8 worm cellular contexts compared by ENCODE assay signal in the genomic region with DNA sequence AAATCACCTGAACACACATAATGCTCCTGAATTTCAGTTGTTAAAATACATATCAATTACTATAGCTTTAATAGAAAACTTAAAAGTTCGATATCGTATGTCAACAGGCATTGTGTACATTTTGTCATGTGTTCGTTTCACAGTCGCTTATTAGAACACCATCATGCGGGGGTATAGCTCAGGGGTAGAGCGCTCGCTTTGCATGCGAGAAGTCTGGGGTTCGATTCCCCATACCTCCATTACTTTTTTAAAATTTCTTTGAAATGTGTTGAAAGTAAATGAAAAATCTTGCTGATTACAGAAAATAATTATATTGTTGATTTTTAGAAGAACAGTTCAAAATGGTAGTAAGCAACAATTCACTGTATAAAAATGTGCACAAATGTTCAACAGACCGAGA.
A peak's percentile ranks its signal among the peaks of the same experiment; 100 is the strongest.
TF ChIP-seq lines count a peak whose summit lies in the region.

No protein-coding gene starts in this region.

TF ChIP-seq in whole organism, L2 larva, 48 proteins besides CTCF, POLR2A, EP300 and RAD21:
- TF ChIP-seq crh-2 (tag; optimal IDR thresholded peaks at IDR 0.05; lab: Kevin White, UChicago) (peak; percentile 32), unc-55 (GFP tag; optimal IDR thresholded peaks at IDR 0.05; lab: Kevin White, UChicago) (no peak), blmp-1 (tag; optimal IDR thresholded peaks at IDR 0.05; lab: Kevin White, UChicago; ENCODE audit: insufficient read depth) (no peak), fos-1 (tag; optimal IDR thresholded peaks at IDR 0.05; lab: Kevin White, UChicago) (peak; percentile 45), nhr-11 (tag; optimal IDR thresholded peaks at IDR 0.05; lab: Kevin White, UChicago) (peak; percentile 30), sma-3 (GFP tag; optimal IDR thresholded peaks at IDR 0.05; lab: Kevin White, UChicago) (peak; percentile 48), ceh-82 (tag; optimal IDR thresholded peaks at IDR 0.05; lab: Kevin White, UChicago) (no peak), sma-9 (GFP tag; optimal IDR thresholded peaks at IDR 0.05; lab: Kevin White, UChicago) (peak; percentile 37), sma-9 (tag; optimal IDR thresholded peaks at IDR 0.05; lab: Kevin White, UChicago) (no peak), nhr-21 (tag; optimal IDR thresholded peaks at IDR 0.05; lab: Kevin White, UChicago) (peak; percentile 8)

TF ChIP-seq in whole organism, L3 larva, 47 proteins besides CTCF, POLR2A, EP300 and RAD21 (continues in another document):
- TF ChIP-seq aly-2 (tag; optimal IDR thresholded peaks at IDR 0.05; lab: Kevin White, UChicago) (no peak), pha-4 (tag; optimal IDR thresholded peaks at IDR 0.05; lab: Kevin White, UChicago) (no peak), ztf-11 (tag; optimal IDR thresholded peaks at IDR 0.05; lab: Kevin White, UChicago) (no peak), R02D3.7 (tag; optimal IDR thresholded peaks at IDR 0.05; lab: Kevin White, UChicago) (no peak), mdl-1 (tag; optimal IDR thresholded peaks at IDR 0.05; lab: Kevin White, UChicago) (no peak), jun-1 (tag; optimal IDR thresholded peaks at IDR 0.05; lab: Kevin White, UChicago) (no peak), mml-1 (tag; optimal IDR thresholded peaks at IDR 0.05; lab: Kevin White, UChicago) (no peak), unc-39 (tag; optimal IDR thresholded peaks at IDR 0.05; lab: Kevin White, UChicago) (no peak), nhr-43 (tag; optimal IDR thresholded peaks at IDR 0.05; lab: Kevin White, UChicago; ENCODE audit: poor library complexity, severe bottlenecking) (peak; percentile 56), ceh-9 (tag; optimal IDR thresholded peaks at IDR 0.05; lab: Kevin White, UChicago) (no peak), lin-39 (tag; optimal IDR thresholded peaks at IDR 0.05; lab: Kevin White, UChicago) (no peak)

TF ChIP-seq in whole organism, L4 larva, 104 proteins besides CTCF, POLR2A, EP300 and RAD21 (continues in another document):
- TF ChIP-seq fos-1 (tag; optimal IDR thresholded peaks at IDR 0.05; lab: Kevin White, UChicago) (no peak), aly-2 (tag; optimal IDR thresholded peaks at IDR 0.05; lab: Kevin White, UChicago) (no peak), snpc-1.2 (GFP tag; IDR thresholded peaks at IDR 0.05; lab: Robert Waterston, UW) (peak; percentile 89), ztf-7 (tag; optimal IDR thresholded peaks at IDR 0.05; lab: Kevin White, UChicago) (no peak), daf-19 (GFP tag; conservative IDR thresholded peaks at IDR 0.05; lab: Robert Waterston, UW) (peak; percentile 78), nhr-42 (GFP tag; IDR thresholded peaks at IDR 0.05; lab: Robert Waterston, UW) (peak; percentile 29; the same call in 1 of the 2 replicates), php-3 (GFP tag; IDR thresholded peaks at IDR 0.05; lab: Robert Waterston, UW) (peak; percentile 62; the same call in 1 of the 2 replicates), tra-1 (GFP tag; IDR thresholded peaks at IDR 0.05; lab: Robert Waterston, UW) (peak; percentile 44; the same call in 1 of the 2 replicates), lin-13 (GFP tag; optimal IDR thresholded peaks at IDR 0.05; lab: Kevin White, UChicago) (peak; percentile 39), jun-1 (tag; optimal IDR thresholded peaks at IDR 0.05; lab: Kevin White, UChicago) (no peak), nhr-77 (tag; optimal IDR thresholded peaks at IDR 0.05; lab: Kevin White, UChicago) (peak; percentile 13)

TF ChIP-seq in whole organism, early embryonic, 17 proteins besides CTCF, POLR2A, EP300 and RAD21 (continues in another document):
- TF ChIP-seq hnd-1 (tag; optimal IDR thresholded peaks at IDR 0.05; lab: Kevin White, UChicago) (no peak), ceh-36 (tag; optimal IDR thresholded peaks at IDR 0.05; lab: Kevin White, UChicago) (peak; percentile 75), hmg-4 (GFP tag; optimal IDR thresholded peaks at IDR 0.05; lab: Kevin White, UChicago) (peak; percentile 23), B0310.2 (tag; optimal IDR thresholded peaks at IDR 0.05; lab: Kevin White, UChicago) (peak; percentile 12), ets-7 (tag; optimal IDR thresholded peaks at IDR 0.05; lab: Kevin White, UChicago) (no peak), tbx-37 (GFP tag; conservative IDR thresholded peaks at IDR 0.05; lab: Robert Waterston, UW) (peak; percentile 45; the same call in 1 of the 2 replicates), aly-1 (tag; optimal IDR thresholded peaks at IDR 0.05; lab: Kevin White, UChicago) (no peak), sea-1 (GFP tag; conservative IDR thresholded peaks at IDR 0.05; lab: Robert Waterston, UW) (peak; percentile 80), ama-1 (optimal IDR thresholded peaks at IDR 0.05; lab: Kevin White, UChicago) (no peak), pes-1 (GFP tag; IDR thresholded peaks at IDR 0.05; lab: Robert Waterston, UW) (peak; percentile 87), flt-1 (GFP tag; IDR thresholded peaks at IDR 0.05; lab: Robert Waterston, UW) (peak; percentile 71; the same call in 1 of the 2 replicates)

TF ChIP-seq in whole organism, late embryonic, 69 proteins besides CTCF, POLR2A, EP300 and RAD21 (continues in another document):
- TF ChIP-seq pha-4 (tag; optimal IDR thresholded peaks at IDR 0.05; lab: Kevin White, UChicago) = no peak
- peak; percentile 19 for TF ChIP-seq elt-2 (tag; optimal IDR thresholded peaks at IDR 0.05; lab: Kevin White, UChicago)
- TF ChIP-seq ceh-34 (tag; optimal IDR thresholded peaks at IDR 0.05; lab: Kevin White, UChicago) = no peak
- peak; percentile 42 for TF ChIP-seq sdc-2 (tag; optimal IDR thresholded peaks at IDR 0.05; lab: Kevin White, UChicago)
- no peak for TF ChIP-seq ceh-18 (tag; optimal IDR thresholded peaks at IDR 0.05; lab: Kevin White, UChicago)
- TF ChIP-seq unc-42 (tag; optimal IDR thresholded peaks at IDR 0.05; lab: Kevin White, UChicago) = no peak
- peak; percentile 9 for TF ChIP-seq ttx-3 (tag; optimal IDR thresholded peaks at IDR 0.05; lab: Kevin White, UChicago)
- no peak for TF ChIP-seq fax-1 (tag; optimal IDR thresholded peaks at IDR 0.05; lab: Kevin White, UChicago)
- TF ChIP-seq ceh-48 (tag; optimal IDR thresholded peaks at IDR 0.05; lab: Kevin White, UChicago) = peak; percentile 5
- TF ChIP-seq ceh-24 (tag; optimal IDR thresholded peaks at IDR 0.05; lab: Kevin White, UChicago) = no peak
- TF ChIP-seq ceh-45 (GFP tag; IDR thresholded peaks at IDR 0.05; lab: Robert Waterston, UW) = no peak
- TF ChIP-seq tbx-2 (tag; optimal IDR thresholded peaks at IDR 0.05; lab: Kevin White, UChicago) = no peak

TF ChIP-seq in whole organism, midembryonic, 9 proteins besides CTCF, POLR2A, EP300 and RAD21:
- peak; percentile 53; the same call in 1 of the 2 replicates for TF ChIP-seq T22C8.4 (GFP tag; IDR thresholded peaks at IDR 0.05; lab: Robert Waterston, UW)
- TF ChIP-seq klf-2 (GFP tag; conservative IDR thresholded peaks at IDR 0.05; lab: Robert Waterston, UW) = peak; percentile 65; the same call in 1 of the 2 replicates
- peak; percentile 33; the same call in 1 of the 2 replicates for TF ChIP-seq ref-1 (GFP tag; conservative IDR thresholded peaks at IDR 0.05; lab: Robert Waterston, UW)
- 0 out of 2 replicates have a peak, but pooled peaks have one; percentile 42 for TF ChIP-seq ztf-23 (GFP tag; IDR thresholded peaks at IDR 0.05; lab: Robert Waterston, UW)
- TF ChIP-seq ztf-29 (GFP tag; IDR thresholded peaks at IDR 0.05; lab: Robert Waterston, UW) = 0 out of 2 replicates have a peak, but pooled peaks have one; percentile 61
- no peak for TF ChIP-seq med-1 (GFP tag; optimal IDR thresholded peaks at IDR 0.05; lab: Kevin White, UChicago; ENCODE audit: insufficient read depth)
- peak; percentile 79; the same call in 1 of the 2 replicates for TF ChIP-seq tab-1 (GFP tag; IDR thresholded peaks at IDR 0.05; lab: Robert Waterston, UW)
- no peak for TF ChIP-seq cog-1 (tag; optimal IDR thresholded peaks at IDR 0.05; lab: Kevin White, UChicago)
- peak; percentile 88 for TF ChIP-seq flt-1 (GFP tag; IDR thresholded peaks at IDR 0.05; lab: Robert Waterston, UW)

TF ChIP-seq in whole organism, mixed stage, embryonic, 35 proteins besides CTCF, POLR2A, EP300 and RAD21 (continues in another document):
- no peak for TF ChIP-seq blmp-1 (tag; optimal IDR thresholded peaks at IDR 0.05; lab: Kevin White, UChicago)
- TF ChIP-seq nhr-28 (tag; optimal IDR thresholded peaks at IDR 0.05; lab: Kevin White, UChicago) = no peak
- no peak for TF ChIP-seq hlh-1 (tag; optimal IDR thresholded peaks at IDR 0.05; lab: Kevin White, UChicago)
- TF ChIP-seq ham-2 (GFP tag; optimal IDR thresholded peaks at IDR 0.05; lab: Kevin White, UChicago) = peak; percentile 14
- no peak for TF ChIP-seq unc-120 (tag; optimal IDR thresholded peaks at IDR 0.05; lab: Kevin White, UChicago; ENCODE audit: poor library complexity, severe bottlenecking)
- no peak for TF ChIP-seq elt-1 (tag; optimal IDR thresholded peaks at IDR 0.05; lab: Kevin White, UChicago; ENCODE audit: borderline replicate concordance, insufficient read depth)
- no peak for TF ChIP-seq lin-13 (tag; optimal IDR thresholded peaks at IDR 0.05; lab: Kevin White, UChicago)
- TF ChIP-seq ceh-39 (tag; optimal IDR thresholded peaks at IDR 0.05; lab: Kevin White, UChicago) = no peak
- TF ChIP-seq nhr-12 (tag; optimal IDR thresholded peaks at IDR 0.05; lab: Kevin White, UChicago) = no peak
- no peak for TF ChIP-seq ceh-43 (GFP tag; optimal IDR thresholded peaks at IDR 0.05; lab: Kevin White, UChicago)
- TF ChIP-seq mls-2 (tag; optimal IDR thresholded peaks at IDR 0.05; lab: Kevin White, UChicago) = peak; percentile 15
- TF ChIP-seq snpc-4 (tag; optimal IDR thresholded peaks at IDR 0.05; lab: Kevin White, UChicago) = no peak
- no peak for TF ChIP-seq elt-3 (tag; optimal IDR thresholded peaks at IDR 0.05; lab: Kevin White, UChicago)
- no peak for TF ChIP-seq zip-8 (tag; optimal IDR thresholded peaks at IDR 0.05; lab: Kevin White, UChicago)

TF ChIP-seq in whole organism, young adult, 124 proteins besides CTCF, POLR2A, EP300 and RAD21 (continues in another document):
- TF ChIP-seq F23B12.7 (tag; optimal IDR thresholded peaks at IDR 0.05; lab: Kevin White, UChicago; ENCODE audit: insufficient read depth) (peak; percentile 70), ceh-27 (GFP tag; optimal IDR thresholded peaks at IDR 0.05; lab: Kevin White, UChicago) (peak; percentile 5), ztf-25 (GFP tag; IDR thresholded peaks at IDR 0.05; lab: Robert Waterston, UW) (peak; percentile 94), Y95B8A.8 (GFP tag; IDR thresholded peaks at IDR 0.05; lab: Robert Waterston, UW) (0 out of 2 replicates have a peak, but pooled peaks have one; percentile 27), T26A5.8 (tag; optimal IDR thresholded peaks at IDR 0.05; lab: Kevin White, UChicago) (peak; percentile 54), mcd-1 (GFP tag; IDR thresholded peaks at IDR 0.05; lab: Robert Waterston, UW) (no peak; the same call in 1 of the 2 replicates), mes-4 (tag; optimal IDR thresholded peaks at IDR 0.05; lab: Kevin White, UChicago) (peak; percentile 43), ztf-22 (GFP tag; optimal IDR thresholded peaks at IDR 0.05; lab: Kevin White, UChicago) (no peak), mxl-1 (tag; optimal IDR thresholded peaks at IDR 0.05; lab: Kevin White, UChicago) (peak; percentile 90), Y79H2A.3 (GFP tag; conservative IDR thresholded peaks at IDR 0.05; lab: Robert Waterston, UW) (0 out of 2 replicates have a peak, but pooled peaks have one; percentile 55), lin-26 (GFP tag; IDR thresholded peaks at IDR 0.05; lab: Robert Waterston, UW) (peak; percentile 97), hrde-1 (tag; optimal IDR thresholded peaks at IDR 0.05; lab: Kevin White, UChicago; ENCODE audit: borderline replicate concordance) (peak; percentile 74), dox-1 (GFP tag; IDR thresholded peaks at IDR 0.05; lab: Robert Waterston, UW) (peak; percentile 62; the same call in 1 of the 2 replicates)
